Fruit fly (Drosophila melanogaster) whole organism, prepupa: Measurements from ENCODE around the gene Tmep.
A peak's percentile ranks its signal among the peaks of the same experiment; 100 is the strongest.

Experiments used
- CG10631 ChIP-seq: fragments of 200-800 bp; sonication (Bioruptor generic); optimal IDR thresholded peaks from 2 replicates; lab custom pipeline; 2016; ENCODE audit warnings: missing biosample characterization, missing genetic modification characterization
- CG10669 ChIP-seq: fragments of 200-800 bp; sonication (Bioruptor generic); optimal IDR thresholded peaks from 3 replicates; lab custom pipeline; 2018; ENCODE audit warnings: missing biosample characterization, mild to moderate bottlenecking, missing genetic modification characterization, moderate library complexity
- CG11294 ChIP-seq: fragments of 200-800 bp; sonication (Bioruptor generic); IDR thresholded peaks from 2 replicates; pipeline ENCODE4 v1.3.6; 2022; ENCODE audit warnings: missing biosample characterization, missing genetic modification characterization
- CG15336 ChIP-seq: fragments of 200-800 bp; sonication (Bioruptor generic); IDR thresholded peaks from 2 replicates; pipeline ENCODE4 v1.3.6; 2022; ENCODE audit warnings: missing biosample characterization, missing genetic modification characterization
- CG1621 ChIP-seq: fragments of 200-800 bp; sonication (Bioruptor generic); optimal IDR thresholded peaks from 3 replicates; lab custom pipeline; 2018; ENCODE audit warnings: missing biosample characterization, mild to moderate bottlenecking, missing genetic modification characterization
- CG16779 ChIP-seq: fragments of 200-800 bp; sonication (Bioruptor generic); optimal IDR thresholded peaks from 3 replicates; lab custom pipeline; 2017; ENCODE audit warnings: missing biosample characterization, mild to moderate bottlenecking, missing genetic modification characterization
- CG3032 ChIP-seq: fragments of 200-800 bp; optimal IDR thresholded peaks from 2 replicates; lab custom pipeline; 2019; ENCODE audit warnings: missing biosample characterization, mild to moderate bottlenecking, missing genetic modification characterization, moderate library complexity
- CG32006 ChIP-seq: fragments of 200-800 bp; sonication (Bioruptor generic); optimal IDR thresholded peaks from 3 replicates; lab custom pipeline; 2017; ENCODE audit warnings: missing biosample characterization, mild to moderate bottlenecking, missing genetic modification characterization
- CG34406 ChIP-seq: fragments of 200-800 bp; sonication (Bioruptor generic); optimal IDR thresholded peaks from 3 replicates; lab custom pipeline; 2016; ENCODE audit warnings: missing biosample characterization, missing genetic modification characterization
- CG3919 ChIP-seq: fragments of 200-800 bp; sonication (Bioruptor generic); optimal IDR thresholded peaks from 3 replicates; lab custom pipeline; 2016; ENCODE audit warnings: missing biosample characterization, missing genetic modification characterization
- CG6163 ChIP-seq: fragments of 200-800 bp; sonication (Bioruptor generic); IDR thresholded peaks from 3 replicates; pipeline ENCODE4 v1.3.6; 2022; ENCODE audit warnings: missing biosample characterization, missing genetic modification characterization
- CG6276 ChIP-seq: fragments of 200-800 bp; sonication (Bioruptor generic); optimal IDR thresholded peaks from 2 replicates; lab custom pipeline; 2017; ENCODE audit warnings: missing biosample characterization, mild to moderate bottlenecking, missing genetic modification characterization
- CG6808 ChIP-seq: fragments of 200-800 bp; sonication (Bioruptor generic); optimal IDR thresholded peaks from 3 replicates; lab custom pipeline; 2017; ENCODE audit warnings: missing biosample characterization, missing genetic modification characterization, mild to moderate bottlenecking, moderate library complexity, missing genetic modification reagents
- CG7368 ChIP-seq: fragments of 200-800 bp; sonication (Bioruptor generic); optimal IDR thresholded peaks from 3 replicates; lab custom pipeline; 2016; ENCODE audit warnings: missing biosample characterization, missing genetic modification characterization
- CG8319 ChIP-seq: fragments of 200-800 bp; sonication (Bioruptor generic); optimal IDR thresholded peaks from 3 replicates; lab custom pipeline; 2016; ENCODE audit warnings: missing biosample characterization, missing genetic modification characterization
- CG8632 ChIP-seq: fragments of 200-800 bp; sonication (Bioruptor generic); optimal IDR thresholded peaks from 3 replicates; lab custom pipeline; 2016; ENCODE audit warnings: missing biosample characterization, missing genetic modification characterization
- CG9139 ChIP-seq: fragments of 200-800 bp; sonication (Bioruptor generic); optimal IDR thresholded peaks from 3 replicates; lab custom pipeline; 2017; ENCODE audit warnings: missing biosample characterization, mild to moderate bottlenecking, missing genetic modification characterization
- Eip75B ChIP-seq: fragments of 200-800 bp; sonication (Bioruptor generic); optimal IDR thresholded peaks from 3 replicates; lab custom pipeline; 2016; ENCODE audit warnings: missing biosample characterization, missing genetic modification characterization
- Eip78C ChIP-seq: fragments of 200-800 bp; sonication (Bioruptor generic); peaks from one replicate; lab custom pipeline; 2016; ENCODE audit warnings: missing biosample characterization, missing genetic modification characterization
- Eip93F ChIP-seq: fragments of 200-800 bp; sonication (Bioruptor generic); optimal IDR thresholded peaks from 2 replicates; lab custom pipeline; 2016; ENCODE audit warnings: missing biosample characterization, mild to moderate bottlenecking, missing genetic modification characterization
- Ets21C ChIP-seq: fragments of 200-800 bp; sonication (Bioruptor generic); optimal IDR thresholded peaks from 3 replicates; lab custom pipeline; 2016; ENCODE audit warnings: missing biosample characterization, missing genetic modification characterization
- Ets96B ChIP-seq: fragments of 200-800 bp; optimal IDR thresholded peaks from 2 replicates; lab custom pipeline; 2019; ENCODE audit warnings: missing biosample characterization, mild to moderate bottlenecking, missing genetic modification characterization, moderate library complexity
- Gug ChIP-seq: fragments of 200-800 bp; sonication (Bioruptor generic); IDR thresholded peaks from 2 replicates; pipeline ENCODE4 v1.3.6; 2022; ENCODE audit warnings: missing biosample characterization, missing genetic modification characterization
- Hr38 ChIP-seq: sonication (Bioruptor generic); optimal IDR thresholded peaks from 2 replicates; lab custom pipeline; 2016; ENCODE audit warnings: missing biosample characterization, missing genetic modification characterization
- Hr39 ChIP-seq: fragments of 200-800 bp; sonication (Bioruptor generic); optimal IDR thresholded peaks from 2 replicates; lab custom pipeline; 2016; ENCODE audit warnings: missing biosample characterization, missing genetic modification characterization
- Hr4 ChIP-seq: fragments of 200-800 bp; sonication (Bioruptor generic); optimal IDR thresholded peaks from 3 replicates; lab custom pipeline; 2016; ENCODE audit warnings: missing biosample characterization, missing genetic modification characterization
- Lpt ChIP-seq: fragments of 200-800 bp; sonication (Bioruptor generic); optimal IDR thresholded peaks from 3 replicates; lab custom pipeline; 2016; ENCODE audit warnings: missing biosample characterization, missing genetic modification characterization
- OdsH ChIP-seq: fragments of 200-800 bp; sonication (Bioruptor generic); optimal IDR thresholded peaks from 3 replicates; lab custom pipeline; 2016; ENCODE audit warnings: missing biosample characterization, missing genetic modification characterization
- Smox ChIP-seq: fragments of 200-800 bp; sonication (Bioruptor generic); optimal IDR thresholded peaks from 3 replicates; lab custom pipeline; 2016; ENCODE audit warnings: missing biosample characterization, missing genetic modification characterization
- Sox15 ChIP-seq: fragments of 200-800 bp; sonication (Bioruptor generic); optimal IDR thresholded peaks from 3 replicates; lab custom pipeline; 2016; ENCODE audit warnings: missing biosample characterization, missing genetic modification characterization
- achi ChIP-seq: fragments of 200-800 bp; sonication (Bioruptor generic); optimal IDR thresholded peaks from 3 replicates; lab custom pipeline; 2016; ENCODE audit warnings: missing biosample characterization, missing genetic modification characterization
- acj6 ChIP-seq: fragments of 200-800 bp; sonication (Bioruptor generic); optimal IDR thresholded peaks from 3 replicates; lab custom pipeline; 2016; ENCODE audit warnings: missing biosample characterization, missing genetic modification characterization
- dac ChIP-seq: fragments of 200-800 bp; sonication (Bioruptor generic); optimal IDR thresholded peaks from 2 replicates; lab custom pipeline; 2017; ENCODE audit warnings: missing biosample characterization, mild to moderate bottlenecking, missing genetic modification characterization
- dsx ChIP-seq: fragments of 200-800 bp; optimal IDR thresholded peaks from 3 replicates; lab custom pipeline; 2019; ENCODE audit warnings: missing biosample characterization, mild to moderate bottlenecking, missing genetic modification characterization, moderate library complexity; ENCODE audit not compliant: poor library complexity, severe bottlenecking
- esn ChIP-seq: fragments of 200-800 bp; sonication (Bioruptor generic); optimal IDR thresholded peaks from 2 replicates; lab custom pipeline; 2016; ENCODE audit warnings: missing biosample characterization, mild to moderate bottlenecking, missing genetic modification characterization, moderate library complexity
- fd85E ChIP-seq: fragments of 200-800 bp; sonication (Bioruptor generic); optimal IDR thresholded peaks from 3 replicates; lab custom pipeline; 2016; ENCODE audit warnings: missing biosample characterization, missing genetic modification characterization
- fkh ChIP-seq: fragments of 200-800 bp; sonication (Bioruptor generic); optimal IDR thresholded peaks from 3 replicates; lab custom pipeline; 2017; ENCODE audit warnings: missing biosample characterization, mild to moderate bottlenecking, missing genetic modification characterization, moderate library complexity
- lz ChIP-seq: fragments of 200-800 bp; sonication (Bioruptor generic); optimal IDR thresholded peaks from 3 replicates; lab custom pipeline; 2016; ENCODE audit warnings: missing biosample characterization, missing genetic modification characterization
- net ChIP-seq: fragments of 200-800 bp; sonication (Bioruptor generic); optimal IDR thresholded peaks from 3 replicates; lab custom pipeline; 2016; ENCODE audit warnings: missing biosample characterization, missing genetic modification characterization
- pdm3 ChIP-seq: fragments of 200-800 bp; sonication (Bioruptor generic); optimal IDR thresholded peaks from 3 replicates; lab custom pipeline; 2016; ENCODE audit warnings: missing biosample characterization, missing genetic modification characterization
- salr ChIP-seq, 2 experiments: fragments of 200-800 bp; sonication (Bioruptor generic); optimal IDR thresholded peaks; 3 replicates each; lab custom pipeline; 2016 to 2018; ENCODE audit warnings: missing biosample characterization in 2 of 2, missing genetic modification characterization in 2 of 2, mild to moderate bottlenecking in 1 of 2
- spab ChIP-seq: fragments of 200-800 bp; sonication (Bioruptor generic); optimal IDR thresholded peaks from 2 replicates; lab custom pipeline; 2017; ENCODE audit warnings: missing biosample characterization, mild to moderate bottlenecking, missing genetic modification characterization, missing genetic modification reagents
- ss ChIP-seq, 2 experiments: fragments of 200-800 bp; sonication (Bioruptor generic); optimal IDR thresholded peaks; 2 replicates in 1 of 2; 3 replicates in 1 of 2; lab custom pipeline; 2017 to 2018; ENCODE audit warnings: mild to moderate bottlenecking in 2 of 2, missing biosample characterization in 2 of 2, missing genetic modification characterization in 2 of 2, moderate library complexity in 1 of 2
- svp ChIP-seq: fragments of 200-800 bp; sonication (Bioruptor generic); peaks from one replicate; lab custom pipeline; 2016; ENCODE audit warnings: missing biosample characterization, missing genetic modification characterization

Tmep gene

DNA sequence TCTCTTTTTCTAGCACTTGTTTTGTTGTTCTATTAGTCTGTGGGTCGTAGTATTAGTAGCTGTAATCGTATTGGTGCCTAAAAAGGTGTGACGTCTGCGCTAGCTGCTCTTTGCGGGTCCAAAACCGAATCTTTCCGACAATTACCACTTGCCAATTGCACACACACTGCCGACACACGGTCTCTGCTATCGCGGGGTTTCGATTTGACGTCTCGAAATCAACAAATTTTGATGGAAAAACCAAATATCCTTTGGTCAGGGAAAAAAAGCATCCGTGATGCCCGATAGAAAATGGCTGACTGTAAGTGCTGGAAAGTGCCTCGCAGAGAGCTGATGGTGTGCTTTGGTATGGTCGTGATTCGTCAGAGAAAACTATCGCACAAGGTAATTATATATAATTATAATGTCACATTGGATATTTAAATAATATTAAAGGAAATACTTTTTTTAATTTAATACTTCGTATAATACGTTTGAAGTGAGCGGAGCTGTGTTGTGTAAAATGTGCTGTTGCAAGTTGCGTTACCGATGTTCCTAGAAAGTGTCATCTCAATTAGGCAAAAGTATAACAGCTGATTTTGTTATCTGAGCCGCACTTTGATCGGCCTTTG lies 10.7 kb upstream of the Tmep start, which contains the start of the genes Pex10 and CG12099 (continued):
- TF ChIP-seq CG3032 (peak; percentile 86), OdsH (GFP tag; lab: Kevin White, UChicago) (peak; percentile 90), CG8319 (GFP tag; lab: Kevin White, UChicago) (peak; percentile 67), esn (peak; percentile 88), salr (GFP tag; optimal IDR thresholded peaks at IDR 0.05; lab: Kevin White, UChicago) (peak in 1 of 2 experiments; percentile 54), Gug (peak; percentile 87), lz (GFP tag; lab: Kevin White, UChicago) (peak; percentile 83), Sox15 (GFP tag; lab: Kevin White, UChicago) (peak; percentile 79), CG6276 (GFP tag; lab: Kevin White, UChicago) (peak; percentile 18)

DNA sequence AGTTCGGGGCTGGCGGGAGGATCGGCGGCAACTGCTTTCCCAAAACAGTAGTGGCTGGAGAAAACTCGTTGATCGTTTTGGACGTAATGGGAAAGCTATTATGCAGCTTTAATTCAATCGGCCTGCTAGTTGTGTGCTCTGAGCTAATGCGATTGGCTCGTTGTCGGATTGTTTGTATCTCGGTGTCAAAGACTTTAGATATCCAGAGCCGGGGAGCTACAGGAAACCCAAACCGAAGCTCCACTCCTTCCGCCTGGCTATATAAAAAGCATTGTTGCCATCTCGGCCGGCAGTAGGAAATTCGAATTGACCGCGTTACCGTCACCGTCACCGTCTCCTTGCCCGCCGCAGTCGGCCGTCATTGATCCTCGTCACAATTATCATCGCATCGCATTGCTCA lies 3.9 kb upstream of the Tmep start, which contains the start of gene CG12003:
TSS of gene CG12003 (plus strand) at position 301 of the 400 bp plus-strand sequence.
- no peak for TF ChIP-seq Ets21C
- no peak for TF ChIP-seq CG8632 (GFP tag; lab: Kevin White, UChicago)
- TF ChIP-seq CG6276 (GFP tag; lab: Kevin White, UChicago) = no peak
- TF ChIP-seq CG10669 (GFP tag; lab: Kevin White, UChicago) = no peak
- no peak for TF ChIP-seq CG32006
- no peak for TF ChIP-seq CG3032
- TF ChIP-seq spab = no peak
- TF ChIP-seq dac (GFP tag; lab: Kevin White, UChicago) = no peak
- no peak for TF ChIP-seq Eip78C (GFP tag; lab: Kevin White, UChicago)
- no peak for TF ChIP-seq Smox (GFP tag; lab: Kevin White, UChicago)
- TF ChIP-seq Hr4 = no peak
- no peak for TF ChIP-seq net

DNA sequence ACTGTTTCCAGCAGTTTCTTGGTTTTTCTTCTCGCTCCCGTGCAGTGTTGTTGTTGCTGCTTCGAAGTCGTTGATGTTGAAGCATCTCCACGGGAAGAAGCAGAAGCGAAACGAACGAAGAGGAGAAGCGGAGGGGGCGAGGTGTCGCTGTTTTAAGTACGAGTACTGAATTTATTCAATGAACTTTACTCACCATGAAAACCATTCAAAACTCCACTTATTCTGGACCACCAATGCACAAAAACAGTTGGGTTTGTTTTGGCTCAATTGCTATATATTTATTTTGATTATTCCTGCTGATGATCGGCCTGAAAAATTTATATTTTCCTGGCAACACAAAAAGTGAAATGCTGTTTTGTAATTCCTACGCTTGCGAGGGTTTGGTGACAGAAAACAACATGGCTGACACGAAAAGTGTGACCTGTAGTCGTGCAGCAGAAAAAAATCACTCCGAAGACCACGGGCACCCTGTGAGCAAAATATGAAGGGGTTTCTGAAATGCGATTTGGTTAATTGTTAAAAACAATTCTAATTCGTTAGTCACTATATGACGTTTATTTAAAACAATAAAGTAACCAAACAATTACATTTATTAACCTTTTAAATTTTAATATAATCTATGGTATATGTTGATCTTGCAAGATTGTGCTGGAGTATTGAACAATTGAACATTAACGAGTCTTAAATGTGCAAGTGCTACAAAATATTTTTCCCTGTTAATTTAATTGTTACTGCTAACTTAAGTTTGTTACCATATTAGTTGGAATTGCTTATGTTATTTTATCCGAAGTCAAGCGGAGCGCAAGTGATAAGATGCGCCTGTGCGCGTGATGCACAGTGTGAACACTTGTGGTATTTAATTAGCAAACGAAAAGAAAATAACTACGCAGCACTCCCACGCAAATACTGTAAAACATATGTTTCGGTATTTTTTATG lies 488 bp upstream of the Tmep start, which contains the start of gene CG7879:
TSS of gene CG7879 (minus strand) at position 384 of the 937 bp plus-strand sequence.
- TF ChIP-seq Hr38 (no peak), Lpt (no peak), CG15336 (GFP tag; lab: Robert Waterston, UW) (peak; percentile 20; the same call in 1 of the 2 replicates), pdm3 (GFP tag; lab: Kevin White, UChicago) (no peak), CG1621 (no peak), Ets21C (no peak), fkh (GFP tag; lab: Kevin White, UChicago) (no peak), CG10669 (GFP tag; lab: Kevin White, UChicago) (no peak), OdsH (GFP tag; lab: Kevin White, UChicago) (peak; percentile 48), Ets96B (tag; lab: Kevin White, UChicago) (no peak), CG9139 (GFP tag; lab: Kevin White, UChicago) (no peak), Eip75B (GFP tag; lab: Kevin White, UChicago) (no peak), spab (no peak), ss (GFP tag; optimal IDR thresholded peaks at IDR 0.05; lab: Kevin White, UChicago) (peak; percentile 10 to 20), esn (peak; percentile 43), acj6 (GFP tag; lab: Kevin White, UChicago) (no peak), lz (GFP tag; lab: Kevin White, UChicago) (peak; percentile 19), CG11294 (GFP tag; lab: Robert Waterston, UW) (no peak), svp (GFP tag; lab: Kevin White, UChicago) (peak; percentile 57), CG16779 (peak; percentile 50), CG7368 (GFP tag; lab: Kevin White, UChicago) (no peak), CG6808 (no peak), CG34406 (GFP tag; lab: Kevin White, UChicago) (no peak), Eip93F (GFP tag; lab: Kevin White, UChicago) (no peak), fd85E (GFP tag; lab: Kevin White, UChicago) (no peak), achi (GFP tag; lab: Kevin White, UChicago) (no peak), Sox15 (GFP tag; lab: Kevin White, UChicago) (peak; percentile 11), dsx (GFP tag; lab: Kevin White, UChicago) (peak; percentile 28), CG6163 (peak; percentile 34; the same call in 2 of the 3 replicates), CG3919 (GFP tag; lab: Kevin White, UChicago) (peak; percentile 29), Hr39 (GFP tag; lab: Kevin White, UChicago) (no peak), Smox (GFP tag; lab: Kevin White, UChicago) (no peak), CG3032 (peak; percentile 18), CG10631 (GFP tag; lab: Kevin White, UChicago) (peak; percentile 50), dac (GFP tag; lab: Kevin White, UChicago) (no peak)
